Fruit fly (Drosophila melanogaster): ENCODE measurements around the gene Ca-Ma2d.

- TF ChIP-seq dsx (GFP tag; optimal IDR thresholded peaks at IDR 0.05; ENCODE audit: poor library complexity, severe bottlenecking) (no peak), Eip75B (GFP tag; optimal IDR thresholded peaks at IDR 0.05) (no peak), fd59A (GFP tag; optimal IDR thresholded peaks at IDR 0.05) (no peak), cyc (GFP tag; optimal IDR thresholded peaks at IDR 0.05) (no peak), ss (GFP tag; optimal IDR thresholded peaks at IDR 0.05) (no peak), fkh (GFP tag; optimal IDR thresholded peaks at IDR 0.05) (no peak), Lpt (GFP tag; optimal IDR thresholded peaks at IDR 0.05) (no peak), Blimp-1 (GFP tag; optimal IDR thresholded peaks at IDR 0.05) (no peak), CG6163 (GFP tag; IDR thresholded peaks at IDR 0.05) (no peak), eg (GFP tag; IDR thresholded peaks at IDR 0.05) (no peak), Ets96B (tag; optimal IDR thresholded peaks at IDR 0.05) (no peak)
Measured at dm6 chr2L:16241639-16242038, 10.4 kb downstream of the Ca-Ma2d start, which contains the start of gene CG42818.
